Fruit fly (Drosophila melanogaster): ENCODE measurements around the gene CG4119.

CG4119 gene

dm6 chrX:5717741-5718475 is 52.1 kb downstream of the CG4119 start, which contains the start of gene CG33080 (continued):
- TF ChIP-seq Rfx (GFP tag; IDR thresholded peaks at IDR 0.05) (peak; percentile 64), cwo (GFP tag; optimal IDR thresholded peaks at IDR 0.05) (no peak), sc (optimal IDR thresholded peaks at IDR 0.05) (no peak), sc (GFP tag; optimal IDR thresholded peaks at IDR 0.05) (no peak), ERR (GFP tag; optimal IDR thresholded peaks at IDR 0.05) (no peak), CG11085 (GFP tag; IDR thresholded peaks at IDR 0.05) (0 out of 2 replicates have a peak, but pooled peaks have one; percentile 23), CG6765 (GFP tag; optimal IDR thresholded peaks at IDR 0.05) (no peak), CG3726 (GFP tag; IDR thresholded peaks at IDR 0.05) (no peak), dpn (GFP tag; optimal IDR thresholded peaks at IDR 0.05) (no peak), CG32772 (GFP tag; IDR thresholded peaks at IDR 0.05) (0 out of 2 replicates have a peak, but pooled peaks have one; percentile 15), sug (tag; optimal IDR thresholded peaks at IDR 0.05) (no peak), CG4854 (GFP tag; optimal IDR thresholded peaks at IDR 0.05) (no peak), CG7556 (GFP tag; optimal IDR thresholded peaks at IDR 0.05) (no peak), slp2 (GFP tag; optimal IDR thresholded peaks at IDR 0.05) (no peak), CG18011 (GFP tag; optimal IDR thresholded peaks at IDR 0.05) (no peak), dmrt99B (tag; optimal IDR thresholded peaks at IDR 0.05) (peak; percentile 34)

- no peak for TF ChIP-seq slp2 (GFP tag; optimal IDR thresholded peaks at IDR 0.05)
- TF ChIP-seq eyg (GFP tag; optimal IDR thresholded peaks at IDR 0.05), result no peak
- no peak for TF ChIP-seq gt (GFP tag; IDR thresholded peaks at IDR 0.05)
- TF ChIP-seq Ssrp (tag; optimal IDR thresholded peaks at IDR 0.05), result no peak
- TF ChIP-seq pros (GFP tag; optimal IDR thresholded peaks at IDR 0.05), result no peak
- no peak for TF ChIP-seq dmrt11E (tag; optimal IDR thresholded peaks at IDR 0.05)
- no peak for TF ChIP-seq CG3995 (GFP tag; optimal IDR thresholded peaks at IDR 0.05)
- peak; percentile 1 for TF ChIP-seq run (tag; optimal IDR thresholded peaks at IDR 0.05)
- 0 out of 3 replicates have a peak, but pooled peaks have one; percentile 50 for TF ChIP-seq CG2889 (GFP tag; IDR thresholded peaks at IDR 0.05)
- no peak for TF ChIP-seq kni (GFP tag; optimal IDR thresholded peaks at IDR 0.05)
- peak; percentile 83 for TF ChIP-seq CG18599 (GFP tag; optimal IDR thresholded peaks at IDR 0.05)
- no peak for TF ChIP-seq maf-S (GFP tag; optimal IDR thresholded peaks at IDR 0.05)
- TF ChIP-seq CG8281 (tag; optimal IDR thresholded peaks at IDR 0.05), result no peak
- no peak for TF ChIP-seq wek (GFP tag; optimal IDR thresholded peaks at IDR 0.05)
- TF ChIP-seq CG9932 (GFP tag; IDR thresholded peaks at IDR 0.05), result peak; percentile 80
- TF ChIP-seq cas (GFP tag; IDR thresholded peaks at IDR 0.05), result peak; percentile 25; the same call in 1 of the 2 replicates
- peak; percentile 44 for TF ChIP-seq lilli (GFP tag; optimal IDR thresholded peaks at IDR 0.05)
- no peak for TF ChIP-seq Side (GFP tag; optimal IDR thresholded peaks at IDR 0.05)
- TF ChIP-seq Kr (GFP tag; optimal IDR thresholded peaks at IDR 0.05), result no peak
- no peak for TF ChIP-seq CG7786 (GFP tag; optimal IDR thresholded peaks at IDR 0.05)
- no peak for TF ChIP-seq CG10979 (tag; optimal IDR thresholded peaks at IDR 0.05)
- TF ChIP-seq CG12155 (GFP tag; optimal IDR thresholded peaks at IDR 0.05), result peak; percentile 57
- TF ChIP-seq scrt (GFP tag; optimal IDR thresholded peaks at IDR 0.05), result peak; percentile 58
- TF ChIP-seq CG12219 (GFP tag; optimal IDR thresholded peaks at IDR 0.05), result peak; percentile 32
- no peak for TF ChIP-seq HLH54F (GFP tag; optimal IDR thresholded peaks at IDR 0.05)
- no peak for TF ChIP-seq CG13287 (GFP tag; IDR thresholded peaks at IDR 0.05; ENCODE audit: partially characterized antibody)
- 0 out of 3 replicates have a peak, but pooled peaks have one; percentile 17 for TF ChIP-seq C15 (GFP tag; IDR thresholded peaks at IDR 0.05)
- TF ChIP-seq CG12659 (GFP tag; optimal IDR thresholded peaks at IDR 0.05), result peak; percentile 61
- TF ChIP-seq chn (GFP tag; optimal IDR thresholded peaks at IDR 0.05), result no peak
- 0 out of 2 replicates have a peak, but pooled peaks have one; percentile 10 for TF ChIP-seq toy (GFP tag; IDR thresholded peaks at IDR 0.05)
- TF ChIP-seq E2f2 (GFP tag; IDR thresholded peaks at IDR 0.05), result peak; percentile 38; the same call in 1 of the 2 replicates
- TF ChIP-seq h (optimal IDR thresholded peaks at IDR 0.05), result no peak
- no peak for TF ChIP-seq fd102C (GFP tag; optimal IDR thresholded peaks at IDR 0.05)
- no peak for TF ChIP-seq CHES-1-like (GFP tag; optimal IDR thresholded peaks at IDR 0.05)
Measured at dm6 chrX:5718476-5719012, 52.7 kb downstream of the CG4119 start.

Data from whole organism, embryonic.